Worm (Caenorhabditis elegans) whole organism, young adult: Measurements from ENCODE around the gene C34E10.12.

Source experiments
- C06A6.2 ChIP-seq: fragments of 200-800 bp; sonication (Bioruptor generic); conservative IDR thresholded peaks from 2 replicates; pipeline ENCODE4 v1.3.6; 2022; ENCODE audit warnings: missing genetic modification characterization, missing compliant biosample characterization
- K12H6.12 ChIP-seq: fragments of 200-800 bp; sonication (Bioruptor generic); optimal IDR thresholded peaks from 2 replicates; lab custom pipeline; 2018; ENCODE audit warnings: mild to moderate bottlenecking, missing genetic modification characterization, missing compliant biosample characterization
- bed-2 ChIP-seq: fragments of 200-800 bp; sonication (Bioruptor generic); IDR thresholded peaks from 2 replicates; pipeline ENCODE4 v1.3.6; 2022; ENCODE audit warnings: missing genetic modification reagents, missing genetic modification characterization, missing compliant biosample characterization
- ceh-40 ChIP-seq: fragments of 200-800 bp; sonication (Bioruptor generic); IDR thresholded peaks from 2 replicates; pipeline ENCODE4 v1.3.6; 2022; ENCODE audit warnings: missing genetic modification characterization, missing compliant biosample characterization
- him-1 ChIP-seq: sonication (generic microtip); optimal IDR thresholded peaks from 2 replicates; lab custom pipeline; 2016; ENCODE audit warnings: missing genotype, missing genetic modification reagents, missing genetic modification characterization, missing compliant biosample characterization
- sea-2 ChIP-seq: fragments of 200-800 bp; sonication (Bioruptor generic); IDR thresholded peaks from 2 replicates; pipeline ENCODE4 v1.3.6; 2022; ENCODE audit warnings: missing genetic modification characterization, missing compliant biosample characterization
- snpc-4 ChIP-seq, 5 experiments: fragments of 150-350 bp in 1 of 5; sonication (generic microtip) in 4 of 5; optimal IDR thresholded peaks; 2 replicates each; lab custom pipeline; 2014 to 2018; ENCODE audit warnings: missing genetic modification characterization in 5 of 5, missing biosample characterization in 3 of 5, antibody characterized with exemption in 2 of 5, mild to moderate bottlenecking in 2 of 5, missing compliant biosample characterization in 2 of 5, missing genotype in 2 of 5, moderate library complexity in 2 of 5, missing genetic modification reagents in 1 of 5
- unc-62 ChIP-seq: fragments of 150-350 bp; optimal IDR thresholded peaks from 2 replicates; lab custom pipeline; 2014; ENCODE audit warnings: missing biosample characterization, missing genetic modification reagents, missing genetic modification characterization
- ztf-28 ChIP-seq: fragments of 200-800 bp; sonication (Bioruptor generic); IDR thresholded peaks from 2 replicates; pipeline ENCODE4 v1.3.6; 2022; ENCODE audit warnings: missing genetic modification reagents, missing genetic modification characterization, missing compliant biosample characterization

- TF ChIP-seq snpc-4 (GFP tag; optimal IDR thresholded peaks at IDR 0.05; lab: Kevin White, UChicago), result no peak
- no peak for TF ChIP-seq snpc-4 (tag; optimal IDR thresholded peaks at IDR 0.05; lab: Kevin White, UChicago)
- TF ChIP-seq bed-2 (GFP tag; lab: Robert Waterston, UW), result no peak
- no peak for TF ChIP-seq K12H6.12
- no peak for TF ChIP-seq unc-62 (GFP tag; lab: Kevin White, UChicago)
- TF ChIP-seq him-1 (tag; lab: Kevin White, UChicago), result no peak
- no peak for TF ChIP-seq ceh-40 (GFP tag; lab: Robert Waterston, UW)
- no peak for TF ChIP-seq C06A6.2 (GFP tag; lab: Robert Waterston, UW)
- TF ChIP-seq ztf-28 (GFP tag; lab: Robert Waterston, UW), result no peak
- TF ChIP-seq sea-2, result no peak
Measured at ce11 chrIII:5181641-5182040, 46.0 kb downstream of the C34E10.12 start.
